Fruit fly (Drosophila melanogaster) whole organism, embryonic: ENCODE measurements around the gene CG42795.

Experiments
- ATbp ChIP-seq: fragments of 200-800 bp; sonication (Bioruptor generic); optimal IDR thresholded peaks from 2 replicates; lab custom pipeline; 2017; ENCODE audit warnings: missing biosample characterization, mild to moderate bottlenecking, missing genetic modification characterization, missing genetic modification reagents
- CG12236 ChIP-seq: fragments of 200-800 bp; sonication (Bioruptor generic); optimal IDR thresholded peaks from 2 replicates; lab custom pipeline; 2016; ENCODE audit warnings: missing biosample characterization, missing genetic modification characterization
- CG13424 ChIP-seq: fragments of 200-800 bp; sonication (Bioruptor generic); optimal IDR thresholded peaks from 2 replicates; lab custom pipeline; 2019; ENCODE audit warnings: missing biosample characterization, mild to moderate bottlenecking, missing genetic modification characterization, moderate library complexity
- CG14441 ChIP-seq: fragments of 200-800 bp; sonication (Bioruptor generic); IDR thresholded peaks from 2 replicates; pipeline ENCODE4 v1.3.6; 2022; ENCODE audit warnings: missing biosample characterization, missing genetic modification characterization
- CG15269 ChIP-seq: fragments of 200-800 bp; sonication (Bioruptor generic); optimal IDR thresholded peaks from 2 replicates; lab custom pipeline; 2018; ENCODE audit warnings: missing biosample characterization, mild to moderate bottlenecking, missing genetic modification characterization, moderate library complexity
- CG16779 ChIP-seq: fragments of 200-800 bp; sonication (Bioruptor generic); IDR thresholded peaks from 2 replicates; pipeline ENCODE4 v1.3.6; 2022; ENCODE audit warnings: missing biosample characterization, missing genetic modification characterization
- CG17612 ChIP-seq: fragments of 200-800 bp; sonication (Bioruptor generic); IDR thresholded peaks from 2 replicates; pipeline ENCODE4 v1.3.6; 2022; ENCODE audit warnings: missing biosample characterization, missing genetic modification characterization
- CG17912 ChIP-seq: fragments of 200-800 bp; sonication (Bioruptor generic); optimal IDR thresholded peaks from 2 replicates; lab custom pipeline; 2018; ENCODE audit warnings: missing biosample characterization, mild to moderate bottlenecking, missing genetic modification characterization
- CG18262 ChIP-seq: fragments of 200-800 bp; optimal IDR thresholded peaks from 3 replicates; lab custom pipeline; 2019; ENCODE audit warnings: missing biosample characterization, mild to moderate bottlenecking, missing genetic modification characterization, moderate library complexity
- CG2678 ChIP-seq: fragments of 200-800 bp; sonication (Bioruptor generic); optimal IDR thresholded peaks from 3 replicates; lab custom pipeline; 2019; ENCODE audit warnings: missing biosample characterization, mild to moderate bottlenecking, missing genetic modification characterization, moderate library complexity
- CG30403 ChIP-seq: fragments of 200-800 bp; sonication (Bioruptor generic); optimal IDR thresholded peaks from 3 replicates; lab custom pipeline; 2016; ENCODE audit warnings: missing biosample characterization, missing genetic modification characterization
- CG32532 ChIP-seq: fragments of 200-800 bp; sonication (Bioruptor generic); IDR thresholded peaks from 2 replicates; pipeline ENCODE4 v1.3.6; 2022; ENCODE audit warnings: missing biosample characterization, missing genetic modification characterization
- CG4617 ChIP-seq: fragments of 200-800 bp; sonication (Bioruptor generic); optimal IDR thresholded peaks from 3 replicates; lab custom pipeline; 2016; ENCODE audit warnings: missing biosample characterization, missing genetic modification characterization, borderline replicate concordance
- CG5245 ChIP-seq: fragments of 200-800 bp; sonication (Bioruptor generic); optimal IDR thresholded peaks from 3 replicates; lab custom pipeline; 2016; ENCODE audit warnings: missing biosample characterization, missing genetic modification characterization
- CG6791 ChIP-seq: fragments of 200-800 bp; sonication (Bioruptor generic); IDR thresholded peaks from 3 replicates; pipeline ENCODE4 v1.3.6; 2022; ENCODE audit warnings: missing biosample characterization, missing genetic modification characterization; ENCODE audit not compliant: partially characterized antibody
- CG7357 ChIP-seq: fragments of 200-800 bp; sonication (Bioruptor generic); IDR thresholded peaks from 3 replicates; pipeline ENCODE4 v1.3.6; 2022; ENCODE audit warnings: missing biosample characterization, missing genetic modification characterization
- CoRest ChIP-seq: fragments of 200-800 bp; sonication (Bioruptor generic); optimal IDR thresholded peaks from 3 replicates; lab custom pipeline; 2018; ENCODE audit warnings: missing biosample characterization, mild to moderate bottlenecking, missing genetic modification characterization, moderate library complexity
- Deaf1 ChIP-seq: fragments of 200-800 bp; optimal IDR thresholded peaks from 3 replicates; lab custom pipeline; 2019; ENCODE audit warnings: missing biosample characterization, mild to moderate bottlenecking, missing genetic modification characterization, moderate library complexity
- Doc2 ChIP-seq: fragments of 200-800 bp; sonication (Bioruptor generic); IDR thresholded peaks from 2 replicates; pipeline ENCODE4 v1.3.6; 2022; ENCODE audit warnings: missing biosample characterization, missing genetic modification characterization
- Drgx ChIP-seq: fragments of 200-800 bp; sonication (Bioruptor generic); IDR thresholded peaks from 2 replicates; pipeline ENCODE4 v1.3.6; 2022; ENCODE audit warnings: missing biosample characterization, missing genetic modification characterization
- Fer1 ChIP-seq: fragments of 200-800 bp; sonication (Bioruptor generic); optimal IDR thresholded peaks from 2 replicates; lab custom pipeline; 2017; ENCODE audit warnings: missing biosample characterization, mild to moderate bottlenecking, missing genetic modification characterization
- Fer3 ChIP-seq: fragments of 200-800 bp; sonication (Bioruptor generic); optimal IDR thresholded peaks from 2 replicates; lab custom pipeline; 2018; ENCODE audit warnings: missing biosample characterization, mild to moderate bottlenecking, missing genetic modification characterization, moderate library complexity
- H2.0 ChIP-seq: fragments of 200-800 bp; sonication (Bioruptor generic); IDR thresholded peaks from 2 replicates; pipeline ENCODE4 v1.3.6; 2022; ENCODE audit warnings: missing biosample characterization, missing genetic modification characterization
- Med ChIP-seq: fragments of 200-800 bp; sonication (Bioruptor generic); peaks from one replicate; lab custom pipeline; 2016; ENCODE audit warnings: missing biosample characterization, missing genetic modification characterization, mild to moderate bottlenecking, inconsistent platforms, moderate library complexity
- Nf-YA ChIP-seq: fragments of 200-800 bp; sonication (Bioruptor generic); IDR thresholded peaks from 2 replicates; pipeline ENCODE4 v1.3.6; 2022; ENCODE audit warnings: missing biosample characterization, missing genetic modification characterization
- Optix ChIP-seq: fragments of 200-800 bp; sonication (Bioruptor generic); IDR thresholded peaks from 3 replicates; pipeline ENCODE4 v1.3.6; 2022; ENCODE audit warnings: missing biosample characterization, missing genetic modification characterization
- Pdp1 ChIP-seq, 2 experiments: fragments of 200-800 bp; sonication (Bioruptor generic); optimal IDR thresholded peaks; 3 replicates each; lab custom pipeline; 2016; ENCODE audit warnings: missing biosample characterization in 2 of 2, missing genetic modification characterization in 2 of 2, mild to moderate bottlenecking in 1 of 2, moderate library complexity in 1 of 2
- Ptx1 ChIP-seq: fragments of 200-800 bp; sonication (Bioruptor generic); IDR thresholded peaks from 2 replicates; pipeline ENCODE4 v1.3.6; 2022; ENCODE audit warnings: missing biosample characterization, missing genetic modification characterization
- Spps ChIP-seq: fragments of 200-800 bp; sonication (Bioruptor generic); optimal IDR thresholded peaks from 2 replicates; lab custom pipeline; 2018; ENCODE audit warnings: missing biosample characterization, mild to moderate bottlenecking, missing genetic modification characterization
- Ssrp ChIP-seq: fragments of 200-800 bp; sonication (Bioruptor generic); optimal IDR thresholded peaks from 2 replicates; lab custom pipeline; 2018; ENCODE audit warnings: missing biosample characterization, mild to moderate bottlenecking, missing genetic modification characterization, moderate library complexity
- Xbp1 ChIP-seq: fragments of 200-800 bp; sonication (Bioruptor generic); optimal IDR thresholded peaks from 3 replicates; lab custom pipeline; 2016; ENCODE audit warnings: missing biosample characterization, mild to moderate bottlenecking, missing genetic modification characterization
- amos ChIP-seq: fragments of 200-800 bp; sonication (Bioruptor generic); IDR thresholded peaks from 2 replicates; pipeline ENCODE4 v1.3.6; 2022; ENCODE audit warnings: missing biosample characterization, missing genetic modification characterization; ENCODE audit not compliant: partially characterized antibody
- dan ChIP-seq: fragments of 200-800 bp; sonication (Bioruptor generic); IDR thresholded peaks from 2 replicates; pipeline ENCODE4 v1.3.6; 2022; ENCODE audit warnings: missing biosample characterization, missing genetic modification characterization
- eyg ChIP-seq: fragments of 200-800 bp; sonication (Bioruptor generic); optimal IDR thresholded peaks from 3 replicates; lab custom pipeline; 2016; ENCODE audit warnings: missing biosample characterization, missing genetic modification characterization
- gcm2 ChIP-seq: fragments of 200-800 bp; sonication (Bioruptor generic); optimal IDR thresholded peaks from 2 replicates; lab custom pipeline; 2016; ENCODE audit warnings: missing biosample characterization, missing genetic modification characterization
- gem ChIP-seq: fragments of 200-800 bp; sonication (Bioruptor generic); optimal IDR thresholded peaks from 2 replicates; lab custom pipeline; 2019; ENCODE audit warnings: missing biosample characterization, mild to moderate bottlenecking, missing genetic modification characterization, moderate library complexity
- hkb ChIP-seq, 2 experiments: fragments of 200-800 bp in 1 of 2; fragments of >200 bp in 1 of 2; sonication (Bioruptor generic) in 1 of 2; IDR thresholded peaks in 1 of 2; optimal IDR thresholded peaks in 1 of 2; 2 replicates each; pipeline versions ENCODE4 v1.3.6 to Lab custom; 2017 to 2022; ENCODE audit warnings: missing biosample characterization in 1 of 2, missing genetic modification characterization in 1 of 2
- nmo ChIP-seq: fragments of 200-800 bp; sonication (Bioruptor generic); optimal IDR thresholded peaks from 2 replicates; lab custom pipeline; 2018; ENCODE audit warnings: missing biosample characterization, mild to moderate bottlenecking, missing genetic modification characterization, moderate library complexity
- phol ChIP-seq: fragments of 200-800 bp; sonication (Bioruptor generic); optimal IDR thresholded peaks from 3 replicates; lab custom pipeline; 2018; ENCODE audit warnings: missing biosample characterization, mild to moderate bottlenecking, missing genetic modification characterization, moderate library complexity
- prd ChIP-seq, 3 experiments: fragments of >200 bp in 2 of 3; fragments of 200-800 bp in 1 of 3; sonication (Bioruptor generic) in 1 of 3; optimal IDR thresholded peaks in 2 of 3; IDR thresholded peaks in 1 of 3; 2 replicates in 2 of 3; 3 replicates in 1 of 3; pipeline versions ENCODE4 v1.3.6 to Lab custom; 2017 to 2022; ENCODE audit warnings: missing biosample characterization in 1 of 3, missing genetic modification characterization in 1 of 3
- pum ChIP-seq: fragments of 200-800 bp; sonication (Bioruptor generic); optimal IDR thresholded peaks from 2 replicates; lab custom pipeline; 2016; ENCODE audit warnings: missing biosample characterization, missing genetic modification characterization
- row ChIP-seq: fragments of 200-800 bp; sonication (Bioruptor generic); IDR thresholded peaks from 3 replicates; pipeline ENCODE4 v1.3.6; 2022; ENCODE audit warnings: missing biosample characterization, missing genetic modification characterization
- run ChIP-seq: fragments of 200-800 bp; sonication (Bioruptor generic); optimal IDR thresholded peaks from 3 replicates; lab custom pipeline; 2018; ENCODE audit warnings: missing biosample characterization, mild to moderate bottlenecking, missing genetic modification characterization
- sens ChIP-seq: fragments of 200-800 bp; sonication (Bioruptor generic); peaks from one replicate; lab custom pipeline; 2016; ENCODE audit warnings: missing biosample characterization, missing genetic modification characterization
- sens-2 ChIP-seq: fragments of 200-800 bp; sonication (Bioruptor generic); IDR thresholded peaks from 2 replicates; pipeline ENCODE4 v1.3.6; 2022; ENCODE audit warnings: missing biosample characterization, missing genetic modification characterization
- sr ChIP-seq: fragments of 200-800 bp; sonication (Bioruptor generic); IDR thresholded peaks from 3 replicates; pipeline ENCODE4 v1.3.6; 2022; ENCODE audit warnings: missing biosample characterization, missing genetic modification characterization
- ssp ChIP-seq: fragments of 200-800 bp; sonication (Bioruptor generic); IDR thresholded peaks from 2 replicates; pipeline ENCODE4 v1.3.6; 2022; ENCODE audit warnings: missing biosample characterization, missing genetic modification characterization
- ttk ChIP-seq: fragments of 200-800 bp; sonication (Bioruptor generic); IDR thresholded peaks from 2 replicates; pipeline ENCODE4 v2.1.2; 2022; ENCODE audit warnings: missing biosample characterization, missing genetic modification characterization

Gene CG42795

dm6 chr3R:10269921-10270431 lies 44.5 kb downstream of the CG42795 start:
- no peak for TF ChIP-seq dan (GFP tag; lab: Robert Waterston, UW)
- peak in 1 of 2 experiments; percentile 94 for TF ChIP-seq Pdp1 (GFP tag; optimal IDR thresholded peaks at IDR 0.05; lab: Kevin White, UChicago)

- TF ChIP-seq pum (GFP tag; lab: Kevin White, UChicago) (no peak), CG5245 (GFP tag; lab: Kevin White, UChicago) (no peak), CG6791 (GFP tag; lab: Robert Waterston, UW) (no peak), Ssrp (peak; percentile 6), Fer3 (tag; lab: Kevin White, UChicago) (no peak), ssp (0 out of 2 replicates have a peak, but pooled peaks have one; percentile 11), CG15269 (tag; lab: Kevin White, UChicago) (peak; percentile 38), CG13424 (tag; lab: Kevin White, UChicago) (peak; percentile 29), CG16779 (GFP tag; lab: Robert Waterston, UW) (no peak), gem (tag; lab: Kevin White, UChicago) (peak; percentile 59), CG32532 (no peak), sr (GFP tag; lab: Robert Waterston, UW) (peak; percentile 80; the same call in 1 of the 3 replicates), eyg (GFP tag; lab: Kevin White, UChicago) (peak; percentile 4), CG18262 (peak; percentile 6), Ptx1 (peak; percentile 45; the same call in 1 of the 2 replicates), amos (GFP tag; lab: Robert Waterston, UW) (no peak), prd (optimal IDR thresholded peaks at IDR 0.05; lab: Kevin White, UChicago) (no peak), prd (GFP tag; IDR thresholded peaks at IDR 0.05; lab: Robert Waterston, UW) (0 out of 3 replicates have a peak, but pooled peaks have one; percentile 24), gcm2 (GFP tag; lab: Kevin White, UChicago) (no peak), CG17612 (GFP tag; lab: Robert Waterston, UW) (no peak), run (tag; lab: Kevin White, UChicago) (no peak), row (GFP tag; lab: Robert Waterston, UW) (peak; percentile 50), sens (GFP tag; lab: Kevin White, UChicago) (peak; percentile 84), CG17912 (GFP tag; lab: Kevin White, UChicago) (no peak), Doc2 (GFP tag; lab: Robert Waterston, UW) (no peak), sens-2 (no peak), ttk (GFP tag; lab: Robert Waterston, UW) (0 out of 2 replicates have a peak, but pooled peaks have one; percentile 31), Xbp1 (GFP tag; lab: Kevin White, UChicago) (peak; percentile 40), phol (tag; lab: Kevin White, UChicago) (peak; percentile 11), CG2678 (tag; lab: Kevin White, UChicago) (peak; percentile 48), Optix (GFP tag; lab: Robert Waterston, UW) (no peak), H2.0 (GFP tag; lab: Robert Waterston, UW) (no peak), ATbp (GFP tag; lab: Kevin White, UChicago) (no peak), nmo (GFP tag; lab: Kevin White, UChicago) (peak; percentile 10), Fer1 (GFP tag; lab: Kevin White, UChicago) (peak; percentile 8), hkb (optimal IDR thresholded peaks at IDR 0.05; lab: Kevin White, UChicago) (no peak), hkb (GFP tag; IDR thresholded peaks at IDR 0.05; lab: Robert Waterston, UW) (peak; percentile 64; the same call in 1 of the 2 replicates), Deaf1 (tag; lab: Kevin White, UChicago) (no peak), Spps (tag; lab: Kevin White, UChicago) (no peak), Nf-YA (GFP tag; lab: Robert Waterston, UW) (no peak), Drgx (peak; percentile 76), CG30403 (peak; percentile 31), CG4617 (no peak), CG14441 (GFP tag; lab: Robert Waterston, UW) (peak; percentile 13; the same call in 1 of the 2 replicates), CG12236 (GFP tag; lab: Kevin White, UChicago) (no peak), CG7357 (GFP tag; lab: Robert Waterston, UW) (no peak), Med (GFP tag; lab: Kevin White, UChicago) (peak; percentile 53), CoRest (peak; percentile 21)
Observed at dm6 chr3R:10272695-10273094, 47.2 kb downstream of the CG42795 start.
